Fruit fly (Drosophila melanogaster) whole organism, embryonic: ENCODE results near the gene Ror.

ENCODE experiments used
- Awh ChIP-seq: fragments of 200-800 bp; sonication (Bioruptor generic); IDR thresholded peaks from 2 replicates; pipeline ENCODE4, ENCODE4 v1.3.6; 2022; ENCODE audit warnings: missing biosample characterization, missing genetic modification characterization
- B-H2 ChIP-seq: fragments of 200-800 bp; sonication (Bioruptor generic); optimal IDR thresholded peaks from 2 replicates; lab custom pipeline; 2018; ENCODE audit warnings: missing biosample characterization, mild to moderate bottlenecking, missing genetic modification characterization
- CG1024 ChIP-seq: fragments of 200-800 bp; sonication (Bioruptor generic); IDR thresholded peaks from 2 replicates; pipeline ENCODE4 v1.3.6; 2022; ENCODE audit warnings: missing biosample characterization, missing genetic modification characterization
- CG11456 ChIP-seq: fragments of 200-800 bp; sonication (Bioruptor generic); IDR thresholded peaks from 3 replicates; pipeline ENCODE4 v1.3.6; 2022; ENCODE audit warnings: missing biosample characterization, missing genetic modification characterization
- CG12155 ChIP-seq: fragments of 200-800 bp; sonication (Bioruptor generic); optimal IDR thresholded peaks from 3 replicates; lab custom pipeline; 2016; ENCODE audit warnings: missing biosample characterization, missing genetic modification characterization
- CG12299 ChIP-seq: fragments of 200-800 bp; sonication (Bioruptor generic); optimal IDR thresholded peaks from 2 replicates; lab custom pipeline; 2018; ENCODE audit warnings: missing biosample characterization, mild to moderate bottlenecking, missing genetic modification characterization
- CG16815 ChIP-seq: fragments of 200-800 bp; sonication (Bioruptor generic); optimal IDR thresholded peaks from 3 replicates; lab custom pipeline; 2017; ENCODE audit warnings: missing biosample characterization, mild to moderate bottlenecking, missing genetic modification characterization
- CG16863 ChIP-seq: fragments of 200-800 bp; sonication (Bioruptor generic); optimal IDR thresholded peaks from 3 replicates; lab custom pipeline; 2016; ENCODE audit warnings: missing biosample characterization, missing genetic modification characterization
- CG17361 ChIP-seq: fragments of 200-800 bp; sonication (Bioruptor generic); IDR thresholded peaks from 3 replicates; pipeline ENCODE4 v1.3.6; 2022; ENCODE audit warnings: missing biosample characterization, missing genetic modification characterization
- CG17612 ChIP-seq: fragments of 200-800 bp; sonication (Bioruptor generic); IDR thresholded peaks from 2 replicates; pipeline ENCODE4 v1.3.6; 2022; ENCODE audit warnings: missing biosample characterization, missing genetic modification characterization
- CG1792 ChIP-seq: fragments of 200-800 bp; sonication (Bioruptor generic); optimal IDR thresholded peaks from 2 replicates; lab custom pipeline; 2016; ENCODE audit warnings: missing biosample characterization, missing genetic modification characterization
- CG18619 ChIP-seq: fragments of 200-800 bp; sonication (Bioruptor generic); optimal IDR thresholded peaks from 3 replicates; lab custom pipeline; 2017; ENCODE audit warnings: missing biosample characterization, mild to moderate bottlenecking, missing genetic modification characterization
- CG2120 ChIP-seq: fragments of 200-800 bp; sonication (Bioruptor generic); optimal IDR thresholded peaks from 3 replicates; lab custom pipeline; 2016; ENCODE audit warnings: missing biosample characterization, missing genetic modification characterization
- CG3407 ChIP-seq: fragments of 200-800 bp; sonication (Bioruptor generic); optimal IDR thresholded peaks from 2 replicates; lab custom pipeline; 2018; ENCODE audit warnings: missing biosample characterization, mild to moderate bottlenecking, missing genetic modification characterization
- CG4424 ChIP-seq: fragments of 200-800 bp; sonication (Bioruptor generic); optimal IDR thresholded peaks from 3 replicates; lab custom pipeline; 2016; ENCODE audit warnings: missing biosample characterization, missing genetic modification characterization
- CG4617 ChIP-seq: fragments of 200-800 bp; sonication (Bioruptor generic); optimal IDR thresholded peaks from 3 replicates; lab custom pipeline; 2016; ENCODE audit warnings: missing biosample characterization, missing genetic modification characterization, borderline replicate concordance
- CG4707 ChIP-seq: fragments of 200-800 bp; sonication (Bioruptor generic); optimal IDR thresholded peaks from 2 replicates; lab custom pipeline; 2018; ENCODE audit warnings: missing biosample characterization, mild to moderate bottlenecking, missing genetic modification characterization, moderate library complexity
- CG5180 ChIP-seq: fragments of 200-800 bp; sonication (Bioruptor generic); optimal IDR thresholded peaks from 3 replicates; lab custom pipeline; 2017; ENCODE audit warnings: missing biosample characterization, missing genetic modification characterization, mild to moderate bottlenecking, moderate library complexity, missing genetic modification reagents
- CG7271 ChIP-seq: fragments of 200-800 bp; sonication (Bioruptor generic); optimal IDR thresholded peaks from 2 replicates; lab custom pipeline; 2018; ENCODE audit warnings: missing biosample characterization, mild to moderate bottlenecking, missing genetic modification characterization, moderate library complexity
- CG7963 ChIP-seq: fragments of 200-800 bp; sonication (Bioruptor generic); IDR thresholded peaks from 3 replicates; pipeline ENCODE4 v1.3.6; 2022; ENCODE audit warnings: missing biosample characterization, missing genetic modification characterization; ENCODE audit not compliant: partially characterized antibody
- CG8089 ChIP-seq: fragments of 200-800 bp; sonication (Bioruptor generic); optimal IDR thresholded peaks from 3 replicates; lab custom pipeline; 2016; ENCODE audit warnings: missing biosample characterization, missing genetic modification characterization
- CoRest ChIP-seq: fragments of 200-800 bp; sonication (Bioruptor generic); optimal IDR thresholded peaks from 3 replicates; lab custom pipeline; 2018; ENCODE audit warnings: missing biosample characterization, mild to moderate bottlenecking, missing genetic modification characterization, moderate library complexity
- E2f2 ChIP-seq: fragments of 200-800 bp; sonication (Bioruptor generic); IDR thresholded peaks from 2 replicates; pipeline ENCODE4 v1.3.6; 2022; ENCODE audit warnings: missing biosample characterization, missing genetic modification characterization
- Gug ChIP-seq: fragments of 200-800 bp; sonication (Bioruptor generic); IDR thresholded peaks from 4 replicates; pipeline ENCODE4 v1.3.6; 2022; ENCODE audit warnings: missing biosample characterization, missing genetic modification characterization
- HLH3B ChIP-seq: fragments of 200-800 bp; sonication (Bioruptor generic); IDR thresholded peaks from 2 replicates; pipeline ENCODE4 v1.3.6; 2022; ENCODE audit warnings: missing biosample characterization, missing genetic modification characterization
- Mad ChIP-seq: fragments of 200-800 bp; sonication (Bioruptor generic); optimal IDR thresholded peaks from 2 replicates; lab custom pipeline; 2016; ENCODE audit warnings: missing biosample characterization, missing genetic modification characterization
- NC2β ChIP-seq: fragments of 200-800 bp; sonication (Bioruptor generic); optimal IDR thresholded peaks from 2 replicates; lab custom pipeline; 2016; ENCODE audit warnings: missing biosample characterization, missing genetic modification characterization
- Neu2 ChIP-seq: fragments of 200-800 bp; sonication (Bioruptor generic); optimal IDR thresholded peaks from 3 replicates; lab custom pipeline; 2016; ENCODE audit warnings: missing biosample characterization, missing genetic modification characterization, borderline replicate concordance
- Nf-YC ChIP-seq: fragments of 200-800 bp; optimal IDR thresholded peaks from 3 replicates; lab custom pipeline; 2019; ENCODE audit warnings: missing biosample characterization, mild to moderate bottlenecking, missing genetic modification characterization, moderate library complexity
- NfI ChIP-seq: fragments of 200-800 bp; sonication (Bioruptor generic); optimal IDR thresholded peaks from 3 replicates; lab custom pipeline; 2018; ENCODE audit warnings: missing biosample characterization, mild to moderate bottlenecking, missing genetic modification characterization, moderate library complexity
- Scr ChIP-seq: fragments of 200-800 bp; sonication (Bioruptor generic); IDR thresholded peaks from 2 replicates; pipeline ENCODE4 v1.3.6; 2022; ENCODE audit warnings: missing biosample characterization, missing genetic modification characterization; ENCODE audit not compliant: partially characterized antibody
- abd-A ChIP-seq: fragments of 200-800 bp; sonication (Bioruptor generic); optimal IDR thresholded peaks from 3 replicates; lab custom pipeline; 2019; ENCODE audit warnings: missing biosample characterization, mild to moderate bottlenecking, missing genetic modification characterization, moderate library complexity
- amos ChIP-seq: fragments of 200-800 bp; sonication (Bioruptor generic); IDR thresholded peaks from 2 replicates; pipeline ENCODE4 v1.3.6; 2022; ENCODE audit warnings: missing biosample characterization, missing genetic modification characterization; ENCODE audit not compliant: partially characterized antibody
- bowl ChIP-seq: fragments of 200-800 bp; sonication (Bioruptor generic); IDR thresholded peaks from 2 replicates; pipeline ENCODE4 v1.3.6; 2022; ENCODE audit warnings: missing biosample characterization, missing genetic modification characterization
- cato ChIP-seq: fragments of 200-800 bp; sonication (Bioruptor generic); optimal IDR thresholded peaks from 2 replicates; lab custom pipeline; 2016; ENCODE audit warnings: missing biosample characterization, missing genetic modification characterization, borderline replicate concordance
- chm ChIP-seq: fragments of 200-800 bp; sonication (Bioruptor generic); IDR thresholded peaks from 2 replicates; pipeline ENCODE4 v1.3.6; 2022; ENCODE audit warnings: missing biosample characterization, missing genetic modification characterization
- dimm ChIP-seq: fragments of 200-800 bp; sonication (Bioruptor generic); IDR thresholded peaks from 2 replicates; pipeline ENCODE4 v1.3.6; 2022; ENCODE audit warnings: missing biosample characterization, missing genetic modification characterization
- dpn ChIP-seq, 2 experiments: fragments of 200-800 bp; sonication (Bioruptor generic); optimal IDR thresholded peaks; 3 replicates each; lab custom pipeline; 2016; ENCODE audit warnings: missing biosample characterization in 2 of 2, missing genetic modification characterization in 2 of 2
- dysf ChIP-seq: fragments of 200-800 bp; sonication (Bioruptor generic); IDR thresholded peaks from 3 replicates; pipeline ENCODE4 v1.3.6; 2022; ENCODE audit warnings: missing biosample characterization, missing genetic modification characterization
- eve ChIP-seq, 2 experiments: fragments of >200 bp; optimal IDR thresholded peaks; 2 replicates each; lab custom pipeline; 2017; ENCODE audit warnings: missing biosample characterization in 2 of 2, missing genetic modification characterization in 2 of 2
- hth ChIP-seq: fragments of >200 bp; optimal IDR thresholded peaks from 2 replicates; lab custom pipeline; 2017; ENCODE audit warnings: inconsistent platforms
- klu ChIP-seq: fragments of 200-800 bp; sonication (Bioruptor generic); IDR thresholded peaks from 2 replicates; pipeline ENCODE4 v1.3.6; 2022; ENCODE audit warnings: missing biosample characterization, missing genetic modification characterization
- lbe ChIP-seq: fragments of 200-800 bp; sonication (Bioruptor generic); optimal IDR thresholded peaks from 2 replicates; lab custom pipeline; 2016; ENCODE audit warnings: missing biosample characterization, mild to moderate bottlenecking, missing genetic modification characterization
- lilli ChIP-seq: fragments of 200-800 bp; sonication (Bioruptor generic); optimal IDR thresholded peaks from 3 replicates; lab custom pipeline; 2016; ENCODE audit warnings: missing biosample characterization, missing genetic modification characterization
- odd ChIP-seq: fragments of 200-800 bp; sonication (Bioruptor generic); optimal IDR thresholded peaks from 2 replicates; lab custom pipeline; 2017; ENCODE audit warnings: missing biosample characterization, mild to moderate bottlenecking, missing genetic modification characterization
- run ChIP-seq: fragments of 200-800 bp; sonication (Bioruptor generic); optimal IDR thresholded peaks from 3 replicates; lab custom pipeline; 2018; ENCODE audit warnings: missing biosample characterization, mild to moderate bottlenecking, missing genetic modification characterization
- sens ChIP-seq: fragments of 200-800 bp; sonication (Bioruptor generic); peaks from one replicate; lab custom pipeline; 2016; ENCODE audit warnings: missing biosample characterization, missing genetic modification characterization
- tgo ChIP-seq: fragments of 200-800 bp; sonication (Bioruptor generic); IDR thresholded peaks from 3 replicates; pipeline ENCODE4 v1.3.6; 2022; ENCODE audit warnings: missing biosample characterization, missing genetic modification characterization
- ttk ChIP-seq: fragments of 200-800 bp; sonication (Bioruptor generic); IDR thresholded peaks from 2 replicates; pipeline ENCODE4 v2.1.2; 2022; ENCODE audit warnings: missing biosample characterization, missing genetic modification characterization
- usp ChIP-seq: fragments of >200 bp; optimal IDR thresholded peaks from 2 replicates; lab custom pipeline; 2017; ENCODE audit warnings: missing biosample characterization, missing genetic modification characterization

Ror gene

DNA sequence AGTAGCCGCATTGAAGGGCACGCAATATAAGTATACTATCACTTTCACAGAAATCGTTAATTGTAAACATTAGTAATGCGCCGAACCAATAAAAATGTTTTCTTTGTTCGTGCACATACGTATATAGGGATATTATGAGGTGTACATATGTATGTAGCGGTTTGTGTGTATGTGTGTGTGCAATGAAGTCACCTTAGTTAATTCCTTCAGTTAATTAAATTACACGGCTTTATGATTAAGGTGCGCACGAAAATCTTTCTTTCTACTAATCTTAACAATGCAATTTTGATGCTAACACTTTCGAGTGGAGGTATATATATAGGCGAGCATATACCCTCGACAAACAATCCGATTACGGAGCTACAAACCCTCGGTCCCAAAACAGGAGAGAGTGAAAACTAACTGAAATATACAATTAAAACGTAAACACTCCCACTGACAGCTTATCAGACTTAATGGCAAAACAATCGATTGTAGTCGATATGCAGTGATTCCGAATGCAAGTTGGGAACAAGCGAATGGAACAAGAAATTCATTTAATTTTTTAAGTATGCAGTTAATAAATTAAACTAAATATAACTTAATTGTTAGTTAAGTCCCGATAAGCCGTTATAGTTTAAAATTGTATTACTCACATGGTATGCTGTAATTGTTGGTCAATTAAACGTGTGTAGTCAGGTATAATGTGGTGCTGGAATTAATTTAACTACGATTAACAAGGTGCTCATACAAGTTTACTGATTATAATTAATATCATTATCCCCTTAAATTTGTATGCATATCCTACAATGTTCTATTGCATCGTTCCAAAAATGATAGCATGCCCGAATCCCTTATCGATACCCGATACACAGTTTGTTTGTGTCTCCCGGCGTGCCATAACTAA, 30.9 kb upstream of the Ror start, which contains the start of the genes Npc1a and Prosalpha6 (continued):
- TF ChIP-seq B-H2 (GFP tag; lab: Kevin White, UChicago) (no peak), CG17361 (GFP tag; lab: Robert Waterston, UW) (peak; percentile 68; the same call in 1 of the 3 replicates), sens (GFP tag; lab: Kevin White, UChicago) (peak; percentile 77), CG12155 (peak; percentile 16), dimm (GFP tag; lab: Robert Waterston, UW) (no peak), amos (GFP tag; lab: Robert Waterston, UW) (peak; percentile 78; the same call in 1 of the 2 replicates), CG3407 (GFP tag; lab: Kevin White, UChicago) (no peak), CG5180 (GFP tag; lab: Kevin White, UChicago) (peak; percentile 21), Awh (no peak), run (tag; lab: Kevin White, UChicago) (no peak), Scr (GFP tag; lab: Robert Waterston, UW) (peak; percentile 69), lbe (no peak), NfI (GFP tag; lab: Kevin White, UChicago) (no peak), CG16863 (GFP tag; lab: Kevin White, UChicago) (no peak), CG4424 (GFP tag; lab: Kevin White, UChicago) (peak; percentile 8), ttk (GFP tag; lab: Robert Waterston, UW) (no peak), CG7963 (GFP tag; lab: Robert Waterston, UW) (0 out of 3 replicates have a peak, but pooled peaks have one; percentile 56), cato (no peak), bowl (no peak), E2f2 (no peak; the same call in 1 of the 2 replicates), chm (GFP tag; lab: Robert Waterston, UW) (0 out of 2 replicates have a peak, but pooled peaks have one; percentile 10), CG4617 (GFP tag; lab: Kevin White, UChicago) (peak; percentile 11), CG11456 (GFP tag; lab: Robert Waterston, UW) (no peak), CG4707 (GFP tag; lab: Kevin White, UChicago) (no peak), eve (GFP tag; optimal IDR thresholded peaks at IDR 0.05; lab: Kevin White, UChicago) (no peak), Gug (GFP tag; lab: Robert Waterston, UW) (no peak), usp (GFP tag; lab: Kevin White, UChicago) (no peak), dysf (no peak), CG1792 (no peak), Nf-YC (peak; percentile 30), CG2120 (GFP tag; lab: Kevin White, UChicago) (peak; percentile 36), tgo (GFP tag; lab: Robert Waterston, UW) (no peak), CG16815 (GFP tag; lab: Kevin White, UChicago) (no peak), CG18619 (GFP tag; lab: Kevin White, UChicago) (no peak), CG7271 (no peak), HLH3B (GFP tag; lab: Robert Waterston, UW) (no peak), CG8089 (GFP tag; lab: Kevin White, UChicago) (no peak), hth (lab: Kevin White, UChicago) (no peak), CoRest (no peak), CG1024 (GFP tag; lab: Robert Waterston, UW) (peak; percentile 70), CG12299 (tag; lab: Kevin White, UChicago) (no peak), NC2β (GFP tag; lab: Kevin White, UChicago) (no peak), klu (no peak), lilli (GFP tag; lab: Kevin White, UChicago) (peak; percentile 28), dpn (GFP tag; optimal IDR thresholded peaks at IDR 0.05; lab: Kevin White, UChicago) (no peak), CG17612 (GFP tag; lab: Robert Waterston, UW) (no peak), abd-A (tag; lab: Kevin White, UChicago) (no peak), Mad (GFP tag; lab: Kevin White, UChicago) (peak; percentile 30), odd (GFP tag; lab: Kevin White, UChicago) (no peak), Neu2 (GFP tag; lab: Kevin White, UChicago) (no peak)
